Worm (Caenorhabditis elegans) whole organism, early embryonic: ENCODE data around the gene srx-50.

ENCODE experiments used
- B0310.2 ChIP-seq: sonication (generic microtip); optimal IDR thresholded peaks from 2 replicates; lab custom pipeline; 2016; ENCODE audit warnings: mild to moderate bottlenecking, missing genetic modification characterization, missing compliant biosample characterization
- F13C5.2 ChIP-seq: sonication (generic microtip); optimal IDR thresholded peaks from 2 replicates; lab custom pipeline; 2017; ENCODE audit warnings: mild to moderate bottlenecking, missing genetic modification characterization, inconsistent platforms, missing compliant biosample characterization
- aly-1 ChIP-seq: sonication (generic microtip); optimal IDR thresholded peaks from 2 replicates; lab custom pipeline; 2016; ENCODE audit warnings: missing genetic modification characterization, missing compliant biosample characterization
- ama-1 ChIP-seq: fragments of 150-350 bp; optimal IDR thresholded peaks from 2 replicates; lab custom pipeline; 2014
- ceh-13 ChIP-seq: fragments of 200-800 bp; sonication (Bioruptor generic); optimal IDR thresholded peaks from 2 replicates; lab custom pipeline; 2018; ENCODE audit warnings: mild to moderate bottlenecking, missing genetic modification characterization, missing compliant biosample characterization
- ceh-36 ChIP-seq: sonication (generic microtip); optimal IDR thresholded peaks from 2 replicates; lab custom pipeline; 2016; ENCODE audit warnings: missing genetic modification characterization, inconsistent platforms, missing compliant biosample characterization
- ets-7 ChIP-seq: sonication (generic microtip); optimal IDR thresholded peaks from 2 replicates; lab custom pipeline; 2016; ENCODE audit warnings: missing genotype, missing genetic modification characterization, missing compliant biosample characterization
- flt-1 ChIP-seq: fragments of 200-800 bp; sonication (Bioruptor generic); IDR thresholded peaks from 2 replicates; pipeline ENCODE4 v1.3.6; 2022; ENCODE audit warnings: missing genetic modification characterization, missing compliant biosample characterization
- hmbx-1 ChIP-seq: sonication (generic microtip); optimal IDR thresholded peaks from 2 replicates; lab custom pipeline; 2016; ENCODE audit warnings: mild to moderate bottlenecking, missing genetic modification characterization, missing compliant biosample characterization
- hmg-4 ChIP-seq: fragments of 200-800 bp; sonication (Bioruptor generic); optimal IDR thresholded peaks from 2 replicates; lab custom pipeline; 2018; ENCODE audit warnings: mild to moderate bottlenecking, missing genetic modification characterization, missing compliant biosample characterization
- hnd-1 ChIP-seq: sonication (generic microtip); optimal IDR thresholded peaks from 2 replicates; lab custom pipeline; 2016; ENCODE audit warnings: missing genetic modification characterization, missing compliant biosample characterization
- pes-1 ChIP-seq: fragments of 200-800 bp; sonication (Bioruptor generic); IDR thresholded peaks from 2 replicates; pipeline ENCODE4 v1.3.6; 2022; ENCODE audit warnings: missing genetic modification reagents, missing genetic modification characterization, missing compliant biosample characterization
- scrt-1 ChIP-seq: fragments of 200-800 bp; sonication (Bioruptor generic); IDR thresholded peaks from 2 replicates; pipeline ENCODE4 v1.3.6; 2022; ENCODE audit warnings: missing genetic modification characterization, missing compliant biosample characterization
- sea-1 ChIP-seq: fragments of 200-800 bp; sonication (Bioruptor generic); conservative IDR thresholded peaks from 2 replicates; pipeline ENCODE4 v1.3.6; 2022; ENCODE audit warnings: missing genetic modification characterization, missing compliant biosample characterization
- tbx-11 ChIP-seq: fragments of 200-800 bp; sonication (Bioruptor generic); IDR thresholded peaks from 2 replicates; pipeline ENCODE4 v1.3.6; 2022; ENCODE audit warnings: missing genetic modification characterization, missing compliant biosample characterization
- tbx-37 ChIP-seq: fragments of 200-800 bp; sonication (Bioruptor generic); conservative IDR thresholded peaks from 2 replicates; pipeline ENCODE4 v1.3.6; 2022; ENCODE audit warnings: missing genetic modification reagents, missing genetic modification characterization, missing compliant biosample characterization
- tra-4 ChIP-seq: sonication (generic microtip); optimal IDR thresholded peaks from 2 replicates; lab custom pipeline; 2017; ENCODE audit warnings: missing genetic modification characterization, missing compliant biosample characterization

The srx-50 gene

DNA sequence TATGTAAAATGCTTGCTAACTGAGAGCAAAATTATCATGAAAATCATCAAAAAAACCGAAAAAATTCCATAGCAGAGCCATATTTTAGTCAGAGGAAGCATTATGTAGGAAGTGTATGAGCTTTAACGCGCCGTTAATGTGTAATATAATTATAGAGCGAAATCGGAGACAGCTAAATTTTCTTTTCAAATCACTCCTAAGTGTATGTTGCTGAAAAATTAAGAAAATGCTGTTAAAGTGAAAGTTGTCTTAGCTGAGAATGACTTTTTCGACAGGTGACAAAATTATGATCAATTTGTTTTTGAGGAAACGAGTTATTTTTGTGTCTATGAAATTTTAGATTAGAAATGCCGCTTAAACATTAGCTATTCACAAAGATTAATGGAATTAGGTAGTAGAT is 17.3 kb downstream of the srx-50 start, which contains the start of gene srg-50:
TSS of gene srg-50 (minus strand) at position 101 of the 400 bp plus-strand sequence.
- TF ChIP-seq ceh-36 (tag; lab: Kevin White, UChicago) (no peak), ets-7 (no peak), F13C5.2 (tag; lab: Kevin White, UChicago) (no peak), tbx-11 (GFP tag; lab: Robert Waterston, UW) (no peak), tra-4 (tag; lab: Kevin White, UChicago) (no peak), hmbx-1 (no peak), scrt-1 (GFP tag; lab: Robert Waterston, UW) (no peak), B0310.2 (tag; lab: Kevin White, UChicago) (no peak)

DNA sequence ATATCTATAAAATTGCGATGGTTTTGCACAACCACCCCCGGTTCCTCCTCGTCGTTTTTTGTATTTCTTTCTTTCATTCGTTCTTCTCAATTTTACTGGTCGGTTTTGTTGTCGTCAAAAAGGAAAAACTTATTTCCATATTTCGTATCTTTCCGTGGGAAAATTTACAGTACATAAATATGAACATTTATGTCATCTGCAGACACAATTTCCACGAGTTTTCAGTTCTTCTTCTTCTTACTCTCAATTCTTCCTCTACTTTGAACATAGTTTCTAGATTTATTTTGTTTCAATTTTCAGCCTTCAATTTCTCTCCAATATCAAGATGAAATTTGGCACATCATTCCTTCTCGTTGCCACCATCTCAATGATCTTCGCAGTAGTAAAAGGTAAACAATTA is 23.4 kb downstream of the srx-50 start, which contains the start of gene Y43B11AR.1:
TSS of gene Y43B11AR.1 (plus strand) at position 301 of the 400 bp plus-strand sequence.
- TF ChIP-seq aly-1 (tag; lab: Kevin White, UChicago) = no peak
- TF ChIP-seq ets-7 = no peak
- TF ChIP-seq ceh-36 (tag; lab: Kevin White, UChicago) = no peak
- no peak for TF ChIP-seq B0310.2 (tag; lab: Kevin White, UChicago)

- TF ChIP-seq B0310.2 (tag; lab: Kevin White, UChicago) (no peak), ama-1 (no peak), hmg-4 (GFP tag; lab: Kevin White, UChicago) (no peak), tbx-37 (GFP tag; lab: Robert Waterston, UW) (no peak), hmbx-1 (no peak), sea-1 (no peak), tra-4 (tag; lab: Kevin White, UChicago) (no peak), ets-7 (no peak), flt-1 (no peak), F13C5.2 (tag; lab: Kevin White, UChicago) (no peak), tbx-11 (GFP tag; lab: Robert Waterston, UW) (no peak), scrt-1 (GFP tag; lab: Robert Waterston, UW) (no peak), ceh-13 (GFP tag; lab: Kevin White, UChicago) (no peak), aly-1 (tag; lab: Kevin White, UChicago) (no peak), hnd-1 (tag; lab: Kevin White, UChicago) (no peak), ceh-36 (tag; lab: Kevin White, UChicago) (no peak), pes-1 (GFP tag; lab: Robert Waterston, UW) (no peak)
Observed at ce11 chrIV:7083382-7083784, 25.6 kb downstream of the srx-50 start, which contains the start of gene Y43B11AR.3. Gene Y43B11AR.3 (minus strand): TSS chrIV:7083716.

ce11 chrIV:7083976-7084375 is 26.2 kb downstream of the srx-50 start:
- TF ChIP-seq hmbx-1 = no peak
- TF ChIP-seq flt-1 = no peak
- no peak for TF ChIP-seq aly-1 (tag; lab: Kevin White, UChicago)
- TF ChIP-seq ets-7 = no peak
- TF ChIP-seq ama-1 = no peak
- TF ChIP-seq tbx-11 (GFP tag; lab: Robert Waterston, UW) = no peak
- no peak for TF ChIP-seq tra-4 (tag; lab: Kevin White, UChicago)
- no peak for TF ChIP-seq ceh-13 (GFP tag; lab: Kevin White, UChicago)
- no peak for TF ChIP-seq hnd-1 (tag; lab: Kevin White, UChicago)
- TF ChIP-seq ceh-36 (tag; lab: Kevin White, UChicago) = no peak
- TF ChIP-seq scrt-1 (GFP tag; lab: Robert Waterston, UW) = no peak
- no peak for TF ChIP-seq B0310.2 (tag; lab: Kevin White, UChicago)
- TF ChIP-seq F13C5.2 (tag; lab: Kevin White, UChicago) = no peak

DNA sequence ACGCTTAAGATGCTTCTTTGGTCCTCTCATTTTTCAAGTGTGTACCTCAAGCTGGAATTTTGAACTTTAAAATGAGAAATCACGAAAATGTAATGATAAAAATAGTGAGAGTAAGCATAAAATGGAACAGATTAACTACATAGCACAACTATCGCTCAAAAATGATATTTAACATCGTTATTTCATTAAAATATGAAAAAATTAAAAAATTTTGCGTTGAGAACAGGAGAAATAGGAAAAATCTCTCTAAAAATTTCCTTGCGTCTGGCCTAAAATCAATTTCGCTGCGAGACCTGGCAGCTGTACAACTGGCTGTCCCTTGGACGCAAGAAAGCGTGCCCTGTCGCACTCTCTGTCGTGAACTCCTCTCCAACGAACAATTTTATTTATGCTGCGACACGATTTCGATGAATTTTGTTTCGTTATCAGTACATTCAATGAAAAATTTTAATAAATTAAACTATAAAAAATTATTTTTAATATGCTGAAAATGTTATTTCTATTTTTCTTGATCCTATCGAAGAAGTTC is 26.9 kb downstream of the srx-50 start, which contains the start of gene rps-4:
TSS of gene rps-4 (minus strand) at position 51 of the 529 bp plus-strand sequence.
- TF ChIP-seq F13C5.2 (tag; lab: Kevin White, UChicago) = peak; percentile 86
- peak; percentile 36; the same call in 1 of the 2 replicates for TF ChIP-seq tbx-37 (GFP tag; lab: Robert Waterston, UW)
- no peak for TF ChIP-seq tra-4 (tag; lab: Kevin White, UChicago)
- TF ChIP-seq aly-1 (tag; lab: Kevin White, UChicago) = no peak
- peak; percentile 38 for TF ChIP-seq hmg-4 (GFP tag; lab: Kevin White, UChicago)
- TF ChIP-seq hmbx-1 = peak; percentile 14
- TF ChIP-seq flt-1 = no peak

DNA sequence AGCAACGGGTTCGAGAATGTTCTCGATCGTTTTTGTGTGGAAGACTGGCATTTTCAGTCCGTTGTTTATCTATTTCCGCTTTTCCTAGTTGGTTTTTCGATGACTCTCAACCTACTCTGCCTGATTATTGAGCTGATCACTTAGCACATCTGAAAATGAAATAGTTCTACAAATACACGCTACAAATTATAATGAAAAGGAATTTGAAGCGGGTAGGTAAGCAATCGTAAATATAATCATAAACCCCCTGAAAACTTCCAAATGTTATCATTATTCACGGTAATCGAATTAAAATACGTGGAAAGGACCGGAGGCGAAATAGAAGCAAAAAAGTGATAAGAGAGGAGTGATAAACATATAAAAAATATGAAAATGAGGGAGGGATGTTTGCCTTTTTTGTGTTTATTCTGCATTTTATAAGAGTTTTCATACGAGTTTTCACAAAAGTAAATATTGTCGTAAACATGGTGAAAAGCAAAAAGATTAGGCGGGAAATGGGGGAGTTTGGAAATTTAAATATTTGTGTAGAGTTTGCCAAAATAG is 36.5 kb downstream of the srx-50 start, which contains the start of gene deb-1:
TSS of gene deb-1 (minus strand) at position 51 of the 543 bp plus-strand sequence.
- TF ChIP-seq ets-7 (no peak), ama-1 (no peak), scrt-1 (GFP tag; lab: Robert Waterston, UW) (no peak), pes-1 (GFP tag; lab: Robert Waterston, UW) (no peak), tbx-11 (GFP tag; lab: Robert Waterston, UW) (no peak), hmbx-1 (no peak), tbx-37 (GFP tag; lab: Robert Waterston, UW) (no peak), ceh-36 (tag; lab: Kevin White, UChicago) (no peak), sea-1 (no peak), tra-4 (tag; lab: Kevin White, UChicago) (no peak), F13C5.2 (tag; lab: Kevin White, UChicago) (no peak)

DNA sequence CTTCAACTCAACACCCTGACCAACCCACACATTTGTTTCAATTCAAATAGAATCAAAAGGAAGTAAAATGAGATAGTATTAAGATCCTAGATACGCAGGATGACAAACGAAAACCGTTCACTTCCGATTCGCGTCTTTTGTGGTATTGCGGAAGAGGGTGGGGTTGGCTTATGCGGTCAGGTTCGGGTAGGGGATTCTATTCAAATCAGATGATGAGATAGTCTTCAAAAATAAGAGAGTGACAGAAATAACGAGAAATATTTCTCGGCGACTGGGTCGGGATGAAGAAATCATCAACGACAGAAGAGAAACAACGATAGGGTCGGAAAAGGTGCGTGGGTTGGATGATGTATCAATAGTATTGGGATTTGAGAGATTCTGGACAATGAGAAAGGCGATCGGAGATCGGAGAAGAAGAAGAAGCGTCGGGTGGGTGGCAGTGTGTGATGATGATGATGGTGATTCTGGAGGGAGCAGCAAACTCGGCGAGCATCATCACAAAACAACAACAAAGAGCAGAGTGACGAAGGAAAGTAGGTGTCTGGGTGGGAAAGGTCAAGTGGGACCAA is 37.7 kb downstream of the srx-50 start:
- TF ChIP-seq ets-7 = no peak
- no peak for TF ChIP-seq sea-1
- no peak for TF ChIP-seq tbx-11 (GFP tag; lab: Robert Waterston, UW)
- TF ChIP-seq flt-1 = no peak
- TF ChIP-seq tra-4 (tag; lab: Kevin White, UChicago) = no peak
